Fruit fly (Drosophila melanogaster) whole organism: ENCODE measurements around the gene haf.

Experiments used
- CG8478 ChIP-seq: fragments of >200 bp; optimal IDR thresholded peaks from 2 replicates; lab custom pipeline; 2018; ENCODE audit warnings: inconsistent platforms
- psq ChIP-seq: fragments of >200 bp; optimal IDR thresholded peaks from 2 replicates; lab custom pipeline; 2017
- usp ChIP-seq: fragments of >200 bp; optimal IDR thresholded peaks from 2 replicates; lab custom pipeline; 2017; ENCODE audit warnings: missing biosample characterization, missing genetic modification characterization, mixed read lengths

- TF ChIP-seq usp, result no peak
- no peak for TF ChIP-seq CG8478 (lab: Kevin White, UChicago)
- TF ChIP-seq psq (lab: Kevin White, UChicago), result no peak
These were observed 37.6 kb upstream of the haf start, which contains the start of gene CG18132 for dm6 chr2L:1517378-1517777.
